Worm (Caenorhabditis elegans) whole organism, late embryonic: ENCODE measurements around the gene F42A10.5.
A peak's percentile ranks its signal among the peaks of the same experiment; 100 is the strongest.

Experiments used
- K09A11.1 ChIP-seq: sonication (generic microtip); optimal IDR thresholded peaks from 2 replicates; lab custom pipeline; 2017; ENCODE audit warnings: antibody characterized with exemption, mild to moderate bottlenecking, missing genetic modification characterization, missing compliant biosample characterization; ENCODE audit not compliant: insufficient read depth
- fax-1 ChIP-seq: sonication (generic microtip); optimal IDR thresholded peaks from 2 replicates; lab custom pipeline; 2016; ENCODE audit warnings: missing genotype, missing genetic modification characterization, missing compliant biosample characterization
- lin-11 ChIP-seq: fragments of 200-800 bp; sonication (Bioruptor generic); optimal IDR thresholded peaks from 2 replicates; lab custom pipeline; 2018; ENCODE audit warnings: mild to moderate bottlenecking, missing genetic modification characterization, missing compliant biosample characterization
- nhr-232 ChIP-seq: sonication (generic microtip); optimal IDR thresholded peaks from 2 replicates; lab custom pipeline; 2016; ENCODE audit warnings: missing genetic modification characterization, missing compliant biosample characterization
- sox-4 ChIP-seq: sonication (generic microtip); optimal IDR thresholded peaks from 2 replicates; lab custom pipeline; 2017; ENCODE audit warnings: mild to moderate bottlenecking, missing genetic modification characterization, inconsistent platforms, missing compliant biosample characterization
- unc-42 ChIP-seq: sonication (generic microtip); optimal IDR thresholded peaks from 2 replicates; lab custom pipeline; 2016; ENCODE audit warnings: missing genotype, missing genetic modification characterization, missing compliant biosample characterization
- unc-55 ChIP-seq: sonication (generic microtip); optimal IDR thresholded peaks from 2 replicates; lab custom pipeline; 2017; ENCODE audit warnings: missing biosample characterization, missing genetic modification reagents, missing genetic modification characterization
- ztf-16 ChIP-seq: sonication (generic microtip); optimal IDR thresholded peaks from 2 replicates; lab custom pipeline; 2017; ENCODE audit warnings: missing genetic modification characterization, missing compliant biosample characterization

Gene F42A10.5

ce11 chrIII:6123647-6124046 lies 49.6 kb downstream of the F42A10.5 start:
- TF ChIP-seq fax-1 (tag; lab: Kevin White, UChicago) = no peak
- no peak for TF ChIP-seq unc-42 (tag; lab: Kevin White, UChicago)
- no peak for TF ChIP-seq K09A11.1 (tag; lab: Kevin White, UChicago)
- no peak for TF ChIP-seq nhr-232 (tag; lab: Kevin White, UChicago)
- peak; percentile 7 for TF ChIP-seq sox-4
- no peak for TF ChIP-seq ztf-16 (tag; lab: Kevin White, UChicago)
- TF ChIP-seq unc-55 (GFP tag; lab: Kevin White, UChicago) = no peak
- no peak for TF ChIP-seq lin-11 (tag; lab: Kevin White, UChicago)
- TF ChIP-seq, all 69 proteins: peak for 1
